Worm (Caenorhabditis elegans): ENCODE results near the gene R08C7.5.

ce11 chrIV:4408714-4409113 lies 21.3 kb upstream of the R08C7.5 start:
- TF ChIP-seq zag-1 (tag; optimal IDR thresholded peaks at IDR 0.05) (no peak), lsy-2 (tag; optimal IDR thresholded peaks at IDR 0.05) (no peak), snpc-4 (tag; optimal IDR thresholded peaks at IDR 0.05) (no peak), ZK546.5 (tag; optimal IDR thresholded peaks at IDR 0.05) (no peak), elt-1 (tag; optimal IDR thresholded peaks at IDR 0.05) (no peak), nhr-23 (tag; optimal IDR thresholded peaks at IDR 0.05) (no peak), nhr-237 (tag; optimal IDR thresholded peaks at IDR 0.05) (no peak), nhr-25 (tag; optimal IDR thresholded peaks at IDR 0.05) (no peak), nhr-11 (tag; optimal IDR thresholded peaks at IDR 0.05) (no peak), unc-62 (GFP tag; optimal IDR thresholded peaks at IDR 0.05) (no peak)
